Fruit fly (Drosophila melanogaster) whole organism: Measurements from ENCODE around the gene CG14324.

Experiments
- CG8478 ChIP-seq: fragments of >200 bp; optimal IDR thresholded peaks from 2 replicates; lab custom pipeline; 2018; ENCODE audit warnings: inconsistent platforms
- Dll ChIP-seq: fragments of >200 bp; optimal IDR thresholded peaks from 2 replicates; lab custom pipeline; 2017
- EcR ChIP-seq, 2 experiments: fragments of >200 bp; optimal IDR thresholded peaks; 2 replicates each; lab custom pipeline; 2017; ENCODE audit warnings: missing biosample characterization in 2 of 2, missing genetic modification characterization in 2 of 2, missing genetic modification reagents in 2 of 2
- pan ChIP-seq: fragments of >200 bp; optimal IDR thresholded peaks from 2 replicates; lab custom pipeline; 2017
- psq ChIP-seq: fragments of >200 bp; optimal IDR thresholded peaks from 2 replicates; lab custom pipeline; 2017
- usp ChIP-seq: fragments of >200 bp; optimal IDR thresholded peaks from 2 replicates; lab custom pipeline; 2017; ENCODE audit warnings: missing biosample characterization, missing genetic modification characterization, mixed read lengths

DNA sequence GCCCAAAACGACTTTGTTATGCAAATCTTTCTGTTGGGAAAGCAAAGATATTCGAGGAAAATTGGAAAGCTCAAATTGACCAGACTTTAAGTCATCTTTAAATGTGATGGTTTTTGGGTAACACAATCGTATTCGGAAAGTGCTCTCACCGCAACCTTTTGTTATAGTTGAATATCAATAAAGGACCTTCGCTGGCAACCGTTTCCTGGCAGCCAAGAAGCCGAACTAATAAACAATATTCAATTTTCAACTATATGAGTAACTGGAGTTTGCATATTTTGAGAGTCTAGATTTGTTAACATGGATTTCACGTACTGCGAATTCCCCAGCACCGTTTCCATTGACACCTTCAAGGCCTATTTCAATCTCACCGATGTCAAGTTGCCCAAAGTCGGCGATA lies 8.2 kb upstream of the CG14324 start, which contains the start of gene CG14325:
- TF ChIP-seq psq (no peak), Dll (lab: Kevin White, UChicago) (no peak), usp (GFP tag; lab: Kevin White, UChicago) (no peak), CG8478 (lab: Kevin White, UChicago) (no peak), pan (lab: Kevin White, UChicago) (no peak), EcR (GFP tag; optimal IDR thresholded peaks at IDR 0.05; lab: Kevin White, UChicago) (no peak)
